Fruit fly (Drosophila melanogaster) whole organism, pupa: Measurements from ENCODE around the gene slp2.

Experiments
- CG13204 ChIP-seq: fragments of 200-800 bp; sonication (Bioruptor generic); optimal IDR thresholded peaks from 2 replicates; lab custom pipeline; 2018; ENCODE audit warnings: missing biosample characterization, mild to moderate bottlenecking, missing genetic modification characterization, moderate library complexity
- CG32121 ChIP-seq: fragments of 200-800 bp; sonication (Bioruptor generic); IDR thresholded peaks from 2 replicates; pipeline ENCODE4 v1.3.6; 2022; ENCODE audit warnings: missing biosample characterization, missing genetic modification characterization
- CG4496 ChIP-seq: fragments of 200-800 bp; sonication (Bioruptor generic); IDR thresholded peaks from 3 replicates; pipeline ENCODE4 v1.3.6; 2022; ENCODE audit warnings: missing biosample characterization, missing genetic modification characterization
- CG8301 ChIP-seq: fragments of 200-800 bp; sonication (Bioruptor generic); optimal IDR thresholded peaks from 2 replicates; lab custom pipeline; 2018; ENCODE audit warnings: missing biosample characterization, mild to moderate bottlenecking, missing genetic modification characterization
- CG9948 ChIP-seq: fragments of 200-800 bp; sonication (Bioruptor generic); optimal IDR thresholded peaks from 2 replicates; lab custom pipeline; 2018; ENCODE audit warnings: missing biosample characterization, mild to moderate bottlenecking, missing genetic modification characterization, moderate library complexity
- EcR ChIP-seq: fragments of 200-800 bp; sonication (Bioruptor generic); optimal IDR thresholded peaks from 3 replicates; lab custom pipeline; 2019; ENCODE audit warnings: missing biosample characterization, missing genetic modification characterization, mild to moderate bottlenecking, moderate library complexity, missing genetic modification reagents
- Pif1A ChIP-seq: fragments of 200-800 bp; sonication (Bioruptor generic); optimal IDR thresholded peaks from 3 replicates; lab custom pipeline; 2016; ENCODE audit warnings: missing biosample characterization, missing genetic modification characterization
- fd96Ca ChIP-seq: fragments of 200-800 bp; sonication (Bioruptor generic); IDR thresholded peaks from 3 replicates; pipeline ENCODE4 v1.3.6; 2022; ENCODE audit warnings: missing biosample characterization, missing genetic modification characterization

- TF ChIP-seq fd96Ca (GFP tag; lab: Robert Waterston, UW) (no peak), CG9948 (tag; lab: Kevin White, UChicago) (no peak), Pif1A (GFP tag; lab: Kevin White, UChicago) (no peak), CG32121 (GFP tag; lab: Robert Waterston, UW) (no peak), CG4496 (GFP tag; lab: Robert Waterston, UW) (no peak), CG13204 (GFP tag; lab: Kevin White, UChicago) (no peak), EcR (GFP tag; lab: Kevin White, UChicago) (no peak), CG8301 (tag; lab: Kevin White, UChicago) (no peak)
These were observed 47.3 kb downstream of the slp2 start for dm6 chr2L:3883939-3884338.
